Worm (Caenorhabditis elegans) whole organism, L4 larva: ENCODE measurements around the gene vang-1.

Source experiments
- D1046.2 ChIP-seq: fragments of 200-800 bp; sonication (Bioruptor generic); IDR thresholded peaks from 2 replicates; pipeline ENCODE4 v1.3.6; 2022; ENCODE audit warnings: missing genetic modification characterization, missing compliant biosample characterization
- R02D3.7 ChIP-seq: fragments of 150-350 bp; sonication (generic microtip); optimal IDR thresholded peaks from 3 replicates; lab custom pipeline; 2014; ENCODE audit warnings: missing biosample characterization, missing genetic modification characterization
- aha-1 ChIP-seq: fragments of 150-350 bp; peaks from one replicate; lab custom pipeline; 2014; ENCODE audit warnings: missing biosample characterization, missing genetic modification characterization
- arid-1 ChIP-seq: fragments of 200-800 bp; sonication (Bioruptor generic); conservative IDR thresholded peaks from 2 replicates; pipeline ENCODE4 v1.3.6; 2022; ENCODE audit warnings: missing genetic modification reagents, missing genetic modification characterization, missing compliant biosample characterization
- ctbp-1 ChIP-seq: fragments of 200-800 bp; sonication (Bioruptor generic); IDR thresholded peaks from 2 replicates; pipeline ENCODE4 v1.3.6; 2022; ENCODE audit warnings: missing genetic modification reagents, missing genetic modification characterization, missing compliant biosample characterization
- dmd-8 ChIP-seq: fragments of 200-800 bp; sonication (Bioruptor generic); IDR thresholded peaks from 2 replicates; pipeline ENCODE4 v1.3.6; 2022; ENCODE audit warnings: missing genetic modification characterization, missing compliant biosample characterization
- dve-1 ChIP-seq: sonication (generic microtip); optimal IDR thresholded peaks from 2 replicates; lab custom pipeline; 2017; ENCODE audit warnings: antibody characterized with exemption, mild to moderate bottlenecking, missing genetic modification characterization, missing compliant biosample characterization; ENCODE audit not compliant: insufficient read depth
- egl-27 ChIP-seq: sonication (generic microtip); optimal IDR thresholded peaks from 3 replicates; lab custom pipeline; 2017; ENCODE audit warnings: missing biosample characterization, missing genetic modification reagents, missing genetic modification characterization
- egl-43 ChIP-seq: fragments of 200-800 bp; sonication (Bioruptor generic); IDR thresholded peaks from 2 replicates; pipeline ENCODE4 v1.3.6; 2022; ENCODE audit warnings: missing genetic modification reagents, missing genetic modification characterization, missing compliant biosample characterization
- fkh-10 ChIP-seq: fragments of 150-350 bp; optimal IDR thresholded peaks from 2 replicates; lab custom pipeline; 2014; ENCODE audit warnings: missing biosample characterization, missing genetic modification reagents, missing genetic modification characterization
- hif-1 ChIP-seq, 2 experiments: sonication (generic microtip); optimal IDR thresholded peaks; 2 replicates each; lab custom pipeline; 2016 to 2017; ENCODE audit warnings: missing compliant biosample characterization in 2 of 2, missing genetic modification characterization in 2 of 2, missing genetic modification reagents in 2 of 2, missing genotype in 2 of 2, mild to moderate bottlenecking in 1 of 2
- hlh-11 ChIP-seq: fragments of 200-800 bp; sonication (Bioruptor generic); optimal IDR thresholded peaks from 2 replicates; lab custom pipeline; 2018; ENCODE audit warnings: mild to moderate bottlenecking, missing genetic modification characterization, missing compliant biosample characterization
- hlh-30 ChIP-seq: sonication (generic microtip); optimal IDR thresholded peaks from 2 replicates; lab custom pipeline; 2017; ENCODE audit warnings: antibody characterized with exemption, mild to moderate bottlenecking, missing genetic modification characterization, missing compliant biosample characterization; ENCODE audit not compliant: insufficient read depth
- hmg-1.1 ChIP-seq: fragments of 200-800 bp; sonication (Bioruptor generic); IDR thresholded peaks from 2 replicates; pipeline ENCODE4 v1.3.6; 2022; ENCODE audit warnings: missing genetic modification reagents, missing genetic modification characterization, missing compliant biosample characterization
- lin-15B ChIP-seq: fragments of 150-350 bp; sonication (generic microtip); optimal IDR thresholded peaks from 3 replicates; lab custom pipeline; 2014; ENCODE audit warnings: missing biosample characterization, missing genetic modification characterization
- lin-29 ChIP-seq: fragments of 200-800 bp; sonication (Bioruptor generic); IDR thresholded peaks from 2 replicates; pipeline ENCODE4 v1.3.6; 2022; ENCODE audit warnings: missing genetic modification reagents, missing genetic modification characterization, missing compliant biosample characterization
- lin-39 ChIP-seq: fragments of 150-350 bp; optimal IDR thresholded peaks from 2 replicates; lab custom pipeline; 2014; ENCODE audit warnings: missing biosample characterization, missing genetic modification reagents, missing genetic modification characterization
- lsy-2 ChIP-seq, 2 experiments: fragments of 150-350 bp in 1 of 2; sonication (generic microtip) in 1 of 2; optimal IDR thresholded peaks; 2 replicates each; lab custom pipeline; 2014 to 2017; ENCODE audit warnings: missing biosample characterization in 2 of 2, missing genetic modification characterization in 2 of 2
- madf-9 ChIP-seq: fragments of 200-800 bp; sonication (Bioruptor generic); conservative IDR thresholded peaks from 2 replicates; pipeline ENCODE4 v1.3.6; 2022; ENCODE audit warnings: missing genetic modification reagents, missing genetic modification characterization, missing compliant biosample characterization
- mdl-1 ChIP-seq, 2 experiments: fragments of 150-350 bp in 1 of 2; sonication (generic microtip) in 1 of 2; optimal IDR thresholded peaks; 2 replicates each; lab custom pipeline; 2014 to 2017; ENCODE audit warnings: missing biosample characterization in 2 of 2, missing genetic modification characterization in 2 of 2
- mdt-29 ChIP-seq: fragments of 200-800 bp; sonication (Bioruptor generic); IDR thresholded peaks from 2 replicates; pipeline ENCODE4 v1.3.6; 2022; ENCODE audit warnings: missing genetic modification reagents, missing genetic modification characterization, missing compliant biosample characterization
- mep-1 ChIP-seq: fragments of 150-350 bp; sonication (generic microtip); optimal IDR thresholded peaks from 3 replicates; lab custom pipeline; 2014; ENCODE audit warnings: missing biosample characterization, missing genetic modification characterization
- mes-2 ChIP-seq: sonication (generic microtip); optimal IDR thresholded peaks from 2 replicates; lab custom pipeline; 2016; ENCODE audit warnings: missing genotype, mild to moderate bottlenecking, missing genetic modification characterization, missing compliant biosample characterization; ENCODE audit not compliant: poor library complexity, severe bottlenecking
- nhr-10 ChIP-seq: fragments of 150-350 bp; optimal IDR thresholded peaks from 2 replicates; lab custom pipeline; 2014; ENCODE audit warnings: missing biosample characterization, missing genetic modification characterization
- nhr-11 ChIP-seq: fragments of 150-350 bp; optimal IDR thresholded peaks from 2 replicates; lab custom pipeline; 2014; ENCODE audit warnings: missing biosample characterization, missing genetic modification characterization
- nhr-28 ChIP-seq: fragments of 150-350 bp; optimal IDR thresholded peaks from 2 replicates; lab custom pipeline; 2014; ENCODE audit warnings: missing biosample characterization, missing genetic modification characterization
- nhr-77 ChIP-seq: fragments of 150-350 bp; optimal IDR thresholded peaks from 2 replicates; lab custom pipeline; 2014; ENCODE audit warnings: missing biosample characterization, missing genetic modification characterization
- pha-4 ChIP-seq, 2 experiments: fragments of 150-350 bp in 1 of 2; fragments of 200-800 bp in 1 of 2; sonication (Bioruptor generic) in 1 of 2; IDR thresholded peaks in 1 of 2; optimal IDR thresholded peaks in 1 of 2; 2 replicates each; pipeline versions ENCODE4 v1.3.6 to Lab custom; 2014 to 2022; ENCODE audit warnings: missing genetic modification characterization in 2 of 2, missing genetic modification reagents in 2 of 2, missing biosample characterization in 1 of 2, missing compliant biosample characterization in 1 of 2
- rbr-2 ChIP-seq: sonication (generic microtip); optimal IDR thresholded peaks from 2 replicates; lab custom pipeline; 2016; ENCODE audit warnings: missing genotype, missing genetic modification characterization, missing compliant biosample characterization
- saeg-2 ChIP-seq: fragments of 200-800 bp; sonication (Bioruptor generic); IDR thresholded peaks from 2 replicates; pipeline ENCODE4 v1.3.6; 2022; ENCODE audit warnings: missing genetic modification reagents, missing genetic modification characterization, missing compliant biosample characterization
- snpc-4 ChIP-seq: fragments of 150-350 bp; optimal IDR thresholded peaks from 2 replicates; lab custom pipeline; 2014; ENCODE audit warnings: missing biosample characterization, missing genetic modification characterization
- unc-62 ChIP-seq, 3 experiments: fragments of 150-350 bp in 1 of 3; sonication (generic microtip); optimal IDR thresholded peaks in 2 of 3; peaks in 1 of 3; 1 replicate in 1 of 3; 2 replicates in 2 of 3; lab custom pipeline; 2014 to 2017; ENCODE audit warnings: missing biosample characterization in 3 of 3, missing genetic modification characterization in 3 of 3, missing genetic modification reagents in 3 of 3, missing genotype in 1 of 3
- zfp-3 ChIP-seq: fragments of 200-800 bp; sonication (Bioruptor generic); conservative IDR thresholded peaks from 2 replicates; pipeline ENCODE4 v1.3.6; 2022; ENCODE audit warnings: missing genetic modification reagents, missing genetic modification characterization, missing compliant biosample characterization
- ztf-11 ChIP-seq: fragments of 150-350 bp; optimal IDR thresholded peaks from 2 replicates; lab custom pipeline; 2014; ENCODE audit warnings: missing biosample characterization, missing genetic modification characterization

The vang-1 gene

DNA sequence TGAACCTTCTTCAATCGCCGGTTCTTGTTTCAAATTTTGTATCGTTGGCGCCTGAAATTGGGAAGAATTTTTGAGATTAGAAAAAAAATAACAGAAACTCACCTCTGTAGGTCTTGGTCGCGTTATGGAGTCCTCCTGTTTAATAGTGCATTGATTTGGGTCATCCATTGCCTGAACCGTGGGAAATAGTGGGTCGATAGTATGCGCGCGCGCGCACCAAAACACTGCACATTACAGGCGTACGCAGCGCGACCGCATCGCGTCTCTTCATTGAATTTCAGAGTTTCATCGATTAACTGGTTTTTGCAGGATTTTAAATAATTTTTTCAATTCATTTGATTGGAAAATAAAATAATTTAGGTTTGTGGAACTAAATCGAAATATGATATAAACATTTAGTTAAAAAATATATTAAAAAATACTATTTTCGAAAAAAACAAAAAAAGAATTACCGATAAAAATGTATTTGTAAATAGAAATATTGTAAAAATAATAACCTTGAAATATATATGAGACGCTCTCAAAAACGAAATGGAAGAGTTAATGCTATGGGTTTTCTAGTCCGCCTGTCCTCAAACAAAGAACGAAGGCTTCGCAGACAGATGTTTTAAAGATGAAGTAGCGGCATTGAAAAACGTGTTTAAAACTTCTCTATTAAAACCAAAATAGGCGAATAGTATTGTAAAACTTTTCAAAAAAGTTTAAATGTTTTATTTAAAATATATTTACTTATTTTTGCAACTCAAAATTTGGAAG lies 28.4 kb upstream of the vang-1 start, which contains the start of gene tra-4:
tra-4 (minus strand) TSS at position 534 of the 756 bp plus-strand sequence.
- TF ChIP-seq nhr-28 (tag; lab: Kevin White, UChicago), result peak; percentile 26
- peak in 1 of 2 experiments; percentile 7 for TF ChIP-seq hif-1 (tag; optimal IDR thresholded peaks at IDR 0.05; lab: Kevin White, UChicago)
- TF ChIP-seq zfp-3 (GFP tag; lab: Robert Waterston, UW), result no peak
- no peak for TF ChIP-seq dve-1 (tag; lab: Kevin White, UChicago)
- peak in 1 of 2 experiments; percentile 46 for TF ChIP-seq lsy-2 (tag; optimal IDR thresholded peaks at IDR 0.05; lab: Kevin White, UChicago)
- peak; percentile 38 for TF ChIP-seq aha-1 (tag; lab: Kevin White, UChicago)
- peak; percentile 91 for TF ChIP-seq mes-2 (tag; lab: Kevin White, UChicago)

DNA sequence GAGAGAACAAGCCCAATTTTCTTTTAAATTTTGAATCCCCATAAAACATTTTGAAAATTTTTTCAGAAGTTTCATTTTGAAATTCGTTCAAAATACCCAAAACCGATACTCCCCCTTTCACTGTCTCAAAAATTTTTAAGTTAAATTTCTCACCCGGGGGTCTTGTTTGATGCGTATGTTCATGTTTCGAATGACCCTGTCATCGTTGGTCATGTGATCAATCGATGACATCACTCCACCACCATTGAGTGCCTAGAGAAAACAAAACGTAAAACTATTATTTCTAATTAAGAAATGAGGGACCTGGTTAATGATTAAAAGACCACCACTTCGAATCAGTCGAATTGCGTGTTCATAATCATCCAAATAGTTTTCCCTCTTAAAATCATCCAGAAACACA lies 27.3 kb upstream of the vang-1 start:
- TF ChIP-seq nhr-10 (tag; lab: Kevin White, UChicago) (no peak), mep-1 (tag; lab: Kevin White, UChicago) (peak; percentile 28), nhr-28 (tag; lab: Kevin White, UChicago) (peak; percentile 14), ztf-11 (tag; lab: Kevin White, UChicago) (no peak), hlh-30 (tag; lab: Kevin White, UChicago) (peak; percentile 82)
- TF ChIP-seq, all 104 proteins: peak for 3

DNA sequence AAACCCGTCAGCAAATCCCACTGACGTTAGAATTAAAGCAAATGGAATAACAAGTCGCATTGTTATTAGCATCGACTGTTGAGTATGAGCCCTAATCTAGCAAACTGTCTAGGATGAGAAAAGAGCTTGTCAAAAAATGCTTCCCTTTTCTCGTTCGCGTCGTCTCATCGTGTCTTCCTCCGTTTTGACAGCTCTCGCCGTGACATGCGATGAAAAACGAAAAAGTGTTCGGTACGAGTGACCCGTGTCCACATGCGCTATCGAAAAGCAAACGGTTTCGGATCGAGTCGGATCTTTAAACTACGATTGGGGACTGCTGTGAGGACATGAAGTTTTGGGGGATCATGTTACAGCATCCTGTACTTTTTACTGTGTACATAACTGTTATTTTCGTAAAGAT lies 23.3 kb upstream of the vang-1 start, which contains the start of gene comt-1:
comt-1 (minus strand) TSS at position 101 of the 400 bp plus-strand sequence.
- TF ChIP-seq nhr-10 (tag; lab: Kevin White, UChicago) (no peak), hmg-1.1 (GFP tag; lab: Robert Waterston, UW) (no peak), fkh-10 (GFP tag; lab: Kevin White, UChicago) (no peak), R02D3.7 (tag; lab: Kevin White, UChicago) (no peak), lin-15B (no peak), arid-1 (GFP tag; lab: Robert Waterston, UW) (no peak), nhr-11 (tag; lab: Kevin White, UChicago) (no peak), D1046.2 (no peak), ctbp-1 (GFP tag; lab: Robert Waterston, UW) (no peak), nhr-77 (tag; lab: Kevin White, UChicago) (no peak), egl-27 (no peak)

DNA sequence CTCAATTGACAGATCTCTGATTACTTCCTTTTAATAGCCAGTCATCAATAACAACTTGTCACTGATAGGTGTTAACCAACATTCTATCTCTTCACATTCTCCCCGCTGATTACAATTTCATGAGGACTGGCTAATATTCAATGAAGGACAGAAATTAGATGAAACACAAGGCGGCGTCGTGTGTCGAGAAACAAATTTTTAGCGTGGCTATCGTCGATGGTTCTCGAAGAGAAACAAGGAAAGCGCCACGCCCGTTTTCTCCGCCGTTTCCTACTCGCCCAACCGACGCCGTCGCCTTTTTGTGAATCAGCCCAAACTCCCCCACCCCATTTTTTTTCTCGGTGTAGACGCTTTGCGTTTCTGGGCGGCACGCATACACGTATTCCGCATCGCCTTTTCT lies 21.7 kb upstream of the vang-1 start, which contains the start of gene F53B3.6:
F53B3.6 (plus strand) TSS at position 284 of the 400 bp plus-strand sequence.
- TF ChIP-seq hlh-11 (tag; lab: Kevin White, UChicago), result peak; percentile 60
- no peak for TF ChIP-seq rbr-2
- TF ChIP-seq nhr-28 (tag; lab: Kevin White, UChicago), result peak; percentile 22
- no peak for TF ChIP-seq madf-9
- TF ChIP-seq unc-62 (GFP tag; optimal IDR thresholded peaks at IDR 0.05 in 1 of 2; lab: Kevin White, UChicago), result peak in 1 of 2 experiments; percentile 56
- no peak for TF ChIP-seq unc-62 (tag; optimal IDR thresholded peaks at IDR 0.05; lab: Kevin White, UChicago)
- peak in 1 of 2 experiments; percentile 11 for TF ChIP-seq mdl-1 (tag; optimal IDR thresholded peaks at IDR 0.05; lab: Kevin White, UChicago)
- TF ChIP-seq snpc-4 (tag; lab: Kevin White, UChicago), result no peak
- TF ChIP-seq, all 104 proteins: peak for 4

DNA sequence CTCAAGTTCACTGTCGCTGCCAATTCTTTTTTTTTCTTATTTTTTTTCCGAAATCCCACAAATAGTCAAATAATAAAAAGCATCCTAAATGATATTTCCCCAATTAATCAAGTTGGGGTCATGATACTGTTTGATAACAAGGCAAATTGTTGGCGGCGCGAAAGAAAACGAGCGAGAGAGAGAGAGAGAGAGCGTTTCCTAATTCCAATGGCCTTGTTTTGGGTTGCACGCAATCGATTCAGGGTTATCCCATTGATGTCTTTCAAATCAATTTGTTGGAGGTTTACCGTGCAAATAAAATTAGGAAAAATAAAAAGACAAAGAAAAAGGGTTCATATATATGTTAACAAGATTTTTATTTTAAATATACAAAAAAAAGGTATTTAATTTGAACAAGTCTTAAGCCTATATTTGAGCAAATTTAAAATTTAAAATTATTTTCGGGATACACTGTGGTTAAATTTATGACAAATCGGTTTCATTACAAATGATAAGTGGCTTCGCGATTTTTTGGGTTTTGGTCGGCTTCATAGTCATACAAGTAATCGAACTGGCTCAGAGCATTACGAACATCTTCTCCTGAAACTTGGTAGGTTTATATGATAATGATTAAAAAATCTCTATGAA lies 20.0 kb upstream of the vang-1 start:
- TF ChIP-seq mdt-29 (no peak), saeg-2 (GFP tag; lab: Robert Waterston, UW) (0 out of 2 replicates have a peak, but pooled peaks have one; percentile 48), R02D3.7 (tag; lab: Kevin White, UChicago) (no peak), lsy-2 (tag; optimal IDR thresholded peaks at IDR 0.05; lab: Kevin White, UChicago) (peak in 1 of 2 experiments; percentile 2), lin-29 (GFP tag; lab: Robert Waterston, UW) (no peak), hlh-30 (tag; lab: Kevin White, UChicago) (no peak), dmd-8 (no peak), lin-39 (no peak), aha-1 (tag; lab: Kevin White, UChicago) (peak; percentile 52), egl-43 (GFP tag; lab: Robert Waterston, UW) (no peak), pha-4 (GFP tag; IDR thresholded peaks at IDR 0.05; lab: Robert Waterston, UW) (no peak), pha-4 (tag; optimal IDR thresholded peaks at IDR 0.05; lab: Kevin White, UChicago) (no peak)
